Fruit fly (Drosophila melanogaster): ENCODE results near the gene CG1299.

DNA sequence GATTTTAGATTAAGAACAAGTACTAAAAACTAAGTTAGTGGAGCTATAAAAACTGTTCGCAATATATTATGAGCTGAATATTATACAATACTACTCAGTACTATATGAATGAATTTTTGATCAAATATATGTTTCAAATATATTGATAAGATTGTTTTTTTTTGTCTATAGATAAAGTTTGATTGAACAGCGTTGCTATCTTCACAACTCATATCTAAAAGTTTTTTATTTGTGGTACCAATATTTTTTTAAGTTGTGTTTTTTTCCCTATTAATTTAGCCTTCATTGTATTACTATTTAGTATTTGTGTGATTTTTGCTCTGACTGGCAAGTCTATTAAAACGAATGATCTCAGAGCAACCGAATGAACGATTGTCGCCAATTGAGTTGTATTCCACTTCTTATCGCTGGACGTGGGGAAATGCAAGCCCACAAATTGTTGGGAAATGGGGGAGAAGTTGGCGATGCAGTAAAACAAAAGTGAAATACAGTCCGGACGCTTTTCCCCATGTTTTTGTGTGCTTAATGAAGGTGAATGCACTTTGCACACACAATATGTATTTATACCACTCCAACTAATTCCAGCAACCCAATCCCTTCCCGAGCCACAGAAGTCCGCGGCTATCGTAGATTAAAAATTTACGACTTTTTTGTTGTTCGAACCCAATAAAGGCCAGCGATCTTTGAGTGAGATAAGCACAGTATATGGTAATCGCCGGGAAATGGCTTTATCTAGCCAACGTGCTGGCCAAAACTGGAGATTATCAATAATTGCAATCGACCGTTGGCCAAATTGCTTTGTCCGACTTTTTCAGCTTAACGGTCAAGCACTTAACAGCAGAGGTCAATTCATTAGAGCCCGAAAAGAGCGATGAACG lies 31.8 kb upstream of the CG1299 start:
- TF ChIP-seq Mnt (GFP tag; optimal IDR thresholded peaks at IDR 0.05) (no peak), CG11617 (GFP tag; optimal IDR thresholded peaks at IDR 0.05) (peak; percentile 50), CG7101 (tag; optimal IDR thresholded peaks at IDR 0.05) (peak; percentile 61), cic (GFP tag; optimal IDR thresholded peaks at IDR 0.05) (peak; percentile 69), kay (GFP tag; ENCODE audit: borderline replicate concordance) (no peak), CG12768 (GFP tag; optimal IDR thresholded peaks at IDR 0.05) (no peak), cnc (optimal IDR thresholded peaks at IDR 0.05) (no peak), bab1 (GFP tag; optimal IDR thresholded peaks at IDR 0.05) (peak; percentile 24), CG5204 (GFP tag; optimal IDR thresholded peaks at IDR 0.05) (no peak), pad (GFP tag; optimal IDR thresholded peaks at IDR 0.05) (peak; percentile 42), CG1620 (GFP tag; optimal IDR thresholded peaks at IDR 0.05) (no peak), Hr96 (GFP tag; optimal IDR thresholded peaks at IDR 0.05) (no peak), CG33017 (tag; optimal IDR thresholded peaks at IDR 0.05) (peak; percentile 70), ovo (GFP tag; optimal IDR thresholded peaks at IDR 0.05) (no peak)

Measured in whole organism, adult.